Worm (Caenorhabditis elegans) whole organism, young adult: Measurements from ENCODE around the gene T09E8.4.
"Not testable (repeated sequence)": the region's sequence is repeated elsewhere in the genome, so short reads cannot be mapped to it uniquely, and the experiment has no call there.

Experiments
- B0261.1 ChIP-seq: sonication (generic microtip); optimal IDR thresholded peaks from 2 replicates; lab custom pipeline; 2016; ENCODE audit warnings: mild to moderate bottlenecking, missing genetic modification characterization, moderate library complexity, missing compliant biosample characterization
- F10E7.11 ChIP-seq: sonication (generic microtip); optimal IDR thresholded peaks from 2 replicates; lab custom pipeline; 2017; ENCODE audit warnings: mild to moderate bottlenecking, missing genetic modification characterization, moderate library complexity, missing compliant biosample characterization
- bed-2 ChIP-seq: fragments of 200-800 bp; sonication (Bioruptor generic); IDR thresholded peaks from 2 replicates; pipeline ENCODE4 v1.3.6; 2022; ENCODE audit warnings: missing genetic modification reagents, missing genetic modification characterization, missing compliant biosample characterization
- chd-7 ChIP-seq: sonication (generic microtip); optimal IDR thresholded peaks from 2 replicates; lab custom pipeline; 2016; ENCODE audit warnings: mild to moderate bottlenecking, missing genetic modification characterization, moderate library complexity, missing compliant biosample characterization
- ekl-4 ChIP-seq: fragments of 200-800 bp; sonication (Bioruptor generic); IDR thresholded peaks from 2 replicates; pipeline ENCODE4 v1.3.6; 2022; ENCODE audit warnings: missing genetic modification reagents, missing genetic modification characterization, missing compliant biosample characterization
- lin-26 ChIP-seq: fragments of 200-800 bp; sonication (Bioruptor generic); IDR thresholded peaks from 2 replicates; pipeline ENCODE4 v1.3.6; 2022; ENCODE audit warnings: missing genetic modification reagents, missing genetic modification characterization, missing compliant biosample characterization
- madf-8 ChIP-seq: fragments of 200-800 bp; sonication (Bioruptor generic); conservative IDR thresholded peaks from 2 replicates; pipeline ENCODE4 v1.3.6; 2022; ENCODE audit warnings: missing genetic modification reagents, missing genetic modification characterization, missing compliant biosample characterization
- mes-4 ChIP-seq: sonication (generic microtip); optimal IDR thresholded peaks from 2 replicates; lab custom pipeline; 2016; ENCODE audit warnings: missing genotype, missing genetic modification characterization, missing compliant biosample characterization
- zim-3 ChIP-seq: sonication (generic microtip); optimal IDR thresholded peaks from 2 replicates; lab custom pipeline; 2017; ENCODE audit warnings: mild to moderate bottlenecking, missing genetic modification characterization, moderate library complexity, missing compliant biosample characterization
- ztf-18 ChIP-seq: sonication (generic microtip); optimal IDR thresholded peaks from 2 replicates; lab custom pipeline; 2016; ENCODE audit warnings: missing genotype, mild to moderate bottlenecking, missing genetic modification characterization, missing compliant biosample characterization
- ztf-6 ChIP-seq: fragments of 200-800 bp; sonication (Bioruptor generic); IDR thresholded peaks from 2 replicates; pipeline ENCODE4 v1.3.6; 2022; ENCODE audit warnings: missing genetic modification reagents, missing genetic modification characterization, missing compliant biosample characterization

Gene T09E8.4

DNA sequence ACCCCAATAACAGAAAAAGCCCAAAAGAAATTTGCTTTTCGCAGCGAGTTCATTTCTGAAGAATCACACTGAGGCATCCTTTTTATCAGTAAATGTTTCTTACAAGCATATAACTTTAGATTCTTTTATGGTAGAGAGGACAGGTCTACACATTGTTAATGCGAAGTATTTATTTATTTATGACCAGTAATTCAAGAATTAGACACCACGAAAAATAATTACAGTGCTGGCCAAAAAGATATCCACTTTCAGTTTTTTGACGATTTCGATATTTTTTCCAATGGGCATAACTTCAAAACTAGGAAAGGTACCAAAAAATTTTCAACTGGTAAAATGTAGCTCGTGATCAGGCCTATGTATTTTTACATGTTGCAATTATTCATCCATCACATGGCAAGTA, 49.3 kb downstream of the T09E8.4 start, which contains the start of gene clec-225:
clec-225 (minus strand) TSS at position 101 of the 400 bp plus-strand sequence.
- not testable (repeated sequence) for TF ChIP-seq ekl-4 (GFP tag; lab: Robert Waterston, UW); madf-8; zim-3 (tag; lab: Kevin White, UChicago)

- TF ChIP-seq chd-7 (tag; lab: Kevin White, UChicago), result no peak
- no peak for TF ChIP-seq bed-2
- no peak for TF ChIP-seq ztf-6
- TF ChIP-seq lin-26 (GFP tag; lab: Robert Waterston, UW), result no peak
- no peak for TF ChIP-seq mes-4 (tag; lab: Kevin White, UChicago)
- TF ChIP-seq B0261.1 (tag; lab: Kevin White, UChicago), result no peak
- no peak for TF ChIP-seq ztf-18
- TF ChIP-seq F10E7.11 (tag; lab: Kevin White, UChicago), result no peak
Measured at ce11 chrV:13133380-13133779, 50.7 kb downstream of the T09E8.4 start, which contains the start of gene B0365.9. Gene B0365.9, minus strand, starts transcription at chrV:13133565.
